Worm (Caenorhabditis elegans) whole organism, L2 larva: ENCODE measurements around the gene ZK697.8.

Source experiments
- alr-1 ChIP-seq: fragments of 150-350 bp; optimal IDR thresholded peaks from 2 replicates; lab custom pipeline; 2014; ENCODE audit warnings: missing biosample characterization, missing genetic modification characterization
- aly-2 ChIP-seq: fragments of 150-350 bp; optimal IDR thresholded peaks from 2 replicates; lab custom pipeline; 2014; ENCODE audit warnings: missing biosample characterization, missing genetic modification characterization
- elt-1 ChIP-seq: fragments of 150-350 bp; optimal IDR thresholded peaks from 2 replicates; lab custom pipeline; 2014; ENCODE audit warnings: missing biosample characterization, missing genetic modification characterization
- elt-3 ChIP-seq: sonication (generic microtip); optimal IDR thresholded peaks from 2 replicates; lab custom pipeline; 2017; ENCODE audit warnings: missing biosample characterization, missing genetic modification characterization
- lsy-2 ChIP-seq, 2 experiments: fragments of 150-350 bp in 1 of 2; sonication (generic microtip) in 1 of 2; optimal IDR thresholded peaks; 2 replicates each; lab custom pipeline; 2014 to 2017; ENCODE audit warnings: missing biosample characterization in 2 of 2, missing genetic modification characterization in 2 of 2
- nhr-11 ChIP-seq: fragments of 150-350 bp; optimal IDR thresholded peaks from 2 replicates; lab custom pipeline; 2014; ENCODE audit warnings: missing biosample characterization, missing genetic modification characterization
- nhr-237 ChIP-seq: fragments of 150-350 bp; optimal IDR thresholded peaks from 2 replicates; lab custom pipeline; 2014; ENCODE audit warnings: missing biosample characterization, missing genetic modification characterization
- nhr-25 ChIP-seq: fragments of 150-350 bp; sonication (generic microtip); optimal IDR thresholded peaks from 3 replicates; lab custom pipeline; 2014; ENCODE audit warnings: missing biosample characterization, missing genetic modification characterization
- sma-9 ChIP-seq, 2 experiments: fragments of 150-350 bp in 1 of 2; sonication (generic microtip) in 1 of 2; optimal IDR thresholded peaks; 2 replicates each; lab custom pipeline; 2014 to 2016; ENCODE audit warnings: missing genetic modification characterization in 2 of 2, mild to moderate bottlenecking in 1 of 2, missing biosample characterization in 1 of 2, missing compliant biosample characterization in 1 of 2, missing genetic modification reagents in 1 of 2, moderate library complexity in 1 of 2
- unc-39 ChIP-seq: fragments of 150-350 bp; optimal IDR thresholded peaks from 2 replicates; lab custom pipeline; 2014; ENCODE audit warnings: missing biosample characterization, missing genetic modification characterization
- zag-1 ChIP-seq: fragments of 150-350 bp; optimal IDR thresholded peaks from 2 replicates; lab custom pipeline; 2014; ENCODE audit warnings: missing biosample characterization, missing genetic modification characterization

DNA sequence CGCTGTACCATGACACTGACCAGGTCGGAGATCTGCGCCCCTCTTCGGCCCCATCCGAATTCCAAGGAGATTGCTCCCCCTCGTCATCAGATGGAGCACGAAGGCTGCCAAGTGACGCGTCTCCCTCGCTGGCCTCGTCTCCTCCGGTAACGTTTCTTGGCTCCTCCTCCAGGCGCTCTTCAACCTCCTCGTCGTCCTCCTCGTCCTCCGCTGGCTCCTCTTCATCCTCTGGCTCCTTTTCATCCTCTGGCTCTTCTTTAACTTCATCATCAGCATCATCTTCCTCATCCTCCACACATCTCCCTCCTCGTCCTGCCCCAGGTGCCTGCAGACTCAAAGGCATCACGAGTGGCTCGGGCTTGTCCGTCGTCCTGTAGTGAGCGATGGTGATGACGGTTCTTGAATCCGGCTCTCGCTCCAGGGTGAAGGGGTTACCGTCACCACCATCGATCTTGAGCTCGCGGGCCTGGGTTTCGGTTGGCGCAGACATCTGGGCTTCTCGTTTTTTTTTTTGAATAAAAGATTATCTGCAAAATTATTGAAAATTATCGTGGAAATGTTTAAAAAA is 49.6 kb downstream of the ZK697.8 start:
- TF ChIP-seq zag-1 (tag; lab: Kevin White, UChicago) (no peak), alr-1 (tag; lab: Kevin White, UChicago) (no peak), aly-2 (tag; lab: Kevin White, UChicago) (no peak), elt-3 (tag; lab: Kevin White, UChicago) (no peak), unc-39 (tag; lab: Kevin White, UChicago) (no peak), nhr-25 (tag; lab: Kevin White, UChicago) (no peak), nhr-237 (tag; lab: Kevin White, UChicago) (no peak), nhr-11 (tag; lab: Kevin White, UChicago) (no peak), sma-9 (GFP tag; optimal IDR thresholded peaks at IDR 0.05; lab: Kevin White, UChicago) (no peak), sma-9 (tag; optimal IDR thresholded peaks at IDR 0.05; lab: Kevin White, UChicago) (no peak), elt-1 (no peak), lsy-2 (tag; optimal IDR thresholded peaks at IDR 0.05; lab: Kevin White, UChicago) (no peak)
